Fruit fly (Drosophila melanogaster): ENCODE data around the gene CG33493.

CG33493 gene

DNA sequence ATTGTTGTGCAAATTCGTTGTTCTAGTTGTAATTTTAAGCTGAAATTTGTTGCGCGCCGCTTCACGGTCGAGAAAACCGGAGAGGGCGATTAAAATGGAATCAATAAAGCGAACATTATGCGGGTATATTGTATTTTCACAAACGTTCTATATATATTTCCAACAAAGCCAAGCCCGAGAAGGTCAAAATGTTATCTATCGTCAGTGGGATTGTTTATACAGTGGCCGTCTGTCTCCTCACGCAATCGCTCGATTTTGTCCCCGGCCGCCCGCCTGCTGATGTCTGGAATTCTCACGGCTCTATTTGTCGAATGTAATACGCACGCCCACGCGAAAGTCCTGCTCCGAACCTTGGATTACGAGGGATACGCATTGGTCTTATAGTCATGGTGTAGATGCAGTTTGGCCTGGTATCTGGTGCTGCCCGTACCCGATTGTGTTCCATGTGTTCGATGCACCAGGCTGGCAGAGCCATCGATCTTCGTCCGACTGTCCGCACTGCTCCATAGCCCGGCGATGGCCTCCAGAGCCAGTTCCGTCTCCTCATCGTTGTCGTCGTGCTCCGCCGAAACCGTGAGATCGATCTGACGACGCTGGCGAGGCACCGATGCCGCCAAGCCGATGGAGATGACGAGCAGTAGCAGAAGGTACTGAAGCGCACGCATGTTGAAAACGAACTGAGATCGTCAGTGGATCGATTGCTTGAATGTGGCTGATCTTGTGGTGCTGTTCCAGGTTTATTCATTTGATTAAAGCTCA is at the start of gene CG33493:
CG33493 (minus strand) TSS at position 709 of the 759 bp plus-strand sequence.
- no peak for TF ChIP-seq psq (optimal IDR thresholded peaks at IDR 0.05)
- no peak for TF ChIP-seq Myc (optimal IDR thresholded peaks at IDR 0.05)
- no peak for TF ChIP-seq insv (optimal IDR thresholded peaks at IDR 0.05)
- no peak for TF ChIP-seq Sin3A (optimal IDR thresholded peaks at IDR 0.05)
- no peak for TF ChIP-seq ttk (optimal IDR thresholded peaks at IDR 0.05)
- TF ChIP-seq h (optimal IDR thresholded peaks at IDR 0.05), result no peak

DNA sequence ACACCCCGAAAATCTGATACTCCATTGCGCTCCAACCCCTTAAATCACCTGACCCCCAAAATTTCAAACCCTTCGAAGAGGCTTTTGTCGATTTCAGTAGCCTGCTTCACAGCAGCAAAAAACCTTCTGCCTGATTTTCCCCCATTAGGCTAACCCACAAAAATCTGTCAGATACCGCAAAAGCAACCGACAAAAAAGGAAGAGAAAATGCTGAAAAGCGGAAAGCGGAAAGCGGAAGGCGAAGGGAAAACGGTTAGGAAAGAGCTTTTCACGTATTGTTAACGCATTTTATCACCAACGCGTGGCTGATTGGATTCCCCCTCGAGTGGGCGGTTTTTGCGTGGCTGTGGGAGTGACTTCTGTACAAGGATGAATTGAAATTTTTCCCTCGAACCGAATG is 49.3 kb upstream of the CG33493 start:
- TF ChIP-seq Sin3A (optimal IDR thresholded peaks at IDR 0.05), result no peak
- TF ChIP-seq insv (optimal IDR thresholded peaks at IDR 0.05), result no peak

DNA sequence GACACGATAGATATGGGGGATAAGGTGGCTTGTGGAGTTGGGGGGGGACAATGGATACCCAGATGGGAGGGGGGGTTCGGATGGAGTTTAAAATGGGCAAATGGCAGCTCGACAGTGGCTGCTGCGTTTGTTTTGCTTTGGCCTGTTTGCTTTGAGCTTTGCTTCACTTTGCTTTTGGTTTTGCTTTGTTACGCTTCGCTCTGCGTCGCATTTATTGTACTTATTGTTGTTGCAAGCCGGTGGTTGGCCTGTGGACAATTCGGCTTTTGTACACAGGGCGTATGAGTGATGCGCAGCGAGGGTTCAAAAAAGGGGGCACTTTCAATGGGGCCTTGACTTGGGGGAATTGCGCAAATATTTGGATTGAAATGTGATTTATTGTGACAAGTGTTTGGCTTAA is 48.2 kb upstream of the CG33493 start:
- TF ChIP-seq psq (optimal IDR thresholded peaks at IDR 0.05), result no peak
- TF ChIP-seq Sin3A (optimal IDR thresholded peaks at IDR 0.05), result no peak
- TF ChIP-seq h (optimal IDR thresholded peaks at IDR 0.05), result no peak
- no peak for TF ChIP-seq ttk (optimal IDR thresholded peaks at IDR 0.05)
- no peak for TF ChIP-seq Myc (optimal IDR thresholded peaks at IDR 0.05)
- no peak for TF ChIP-seq insv (optimal IDR thresholded peaks at IDR 0.05)

DNA sequence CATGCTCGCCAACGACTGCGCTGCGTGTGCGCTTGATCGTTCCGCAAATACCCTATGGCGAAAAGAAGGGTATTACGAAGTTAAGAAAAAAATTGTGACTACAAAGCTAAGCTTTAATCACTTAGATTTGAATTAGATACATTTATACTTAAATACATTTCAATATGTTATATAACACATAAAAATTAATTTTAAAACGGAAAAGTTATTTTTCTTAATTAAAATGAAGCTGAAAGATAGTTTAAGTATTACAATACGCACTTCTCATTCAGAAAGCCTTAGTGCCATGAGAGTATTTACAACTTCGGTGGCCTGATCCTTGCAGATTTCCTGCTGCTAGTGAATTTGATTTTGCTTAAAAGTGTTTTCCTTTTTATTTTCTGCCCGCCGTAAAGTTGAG is 47.7 kb upstream of the CG33493 start:
- TF ChIP-seq psq (optimal IDR thresholded peaks at IDR 0.05) (no peak), insv (optimal IDR thresholded peaks at IDR 0.05) (no peak), Myc (optimal IDR thresholded peaks at IDR 0.05) (no peak), ttk (optimal IDR thresholded peaks at IDR 0.05) (no peak), h (optimal IDR thresholded peaks at IDR 0.05) (no peak), Sin3A (optimal IDR thresholded peaks at IDR 0.05) (no peak)

DNA sequence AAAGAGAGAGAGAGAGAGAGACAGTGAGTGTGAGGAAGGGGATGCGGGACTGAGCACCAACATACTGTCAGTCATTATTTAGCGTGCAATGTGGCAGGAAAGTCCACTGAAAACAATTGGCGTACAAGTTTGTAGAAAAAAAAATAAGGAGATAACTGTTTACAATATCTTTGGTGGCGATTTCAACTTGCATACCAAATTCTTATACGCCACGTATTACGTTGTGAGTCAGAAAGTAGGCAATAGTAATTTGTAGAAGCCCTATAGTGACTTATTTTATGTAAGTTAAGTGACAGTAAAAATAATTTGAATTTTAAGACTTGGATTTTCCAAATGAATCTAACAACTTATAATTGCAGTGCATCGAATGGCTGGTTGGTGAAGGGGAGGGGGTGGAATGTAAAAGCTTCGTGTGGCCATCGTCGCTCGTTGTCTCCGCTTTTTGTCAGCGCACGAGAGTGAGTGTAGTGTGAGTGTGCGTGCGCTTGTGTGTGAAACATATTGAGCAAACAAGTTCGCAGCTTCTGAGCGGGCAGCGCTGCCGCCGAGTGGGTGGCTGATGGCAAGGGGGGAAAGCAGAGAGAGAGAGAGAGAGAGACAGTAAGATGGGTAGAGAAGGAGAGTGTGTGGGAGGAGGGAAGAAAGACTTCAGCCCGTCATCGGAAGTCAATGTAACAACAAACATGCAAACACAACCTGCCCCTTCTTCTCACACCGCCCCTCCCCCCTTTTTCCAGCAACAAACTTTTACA is 46.9 kb upstream of the CG33493 start:
- no peak for TF ChIP-seq psq (optimal IDR thresholded peaks at IDR 0.05)
- no peak for TF ChIP-seq Sin3A (optimal IDR thresholded peaks at IDR 0.05)
- no peak for TF ChIP-seq ttk (optimal IDR thresholded peaks at IDR 0.05)
- TF ChIP-seq h (optimal IDR thresholded peaks at IDR 0.05), result no peak
- TF ChIP-seq Myc (optimal IDR thresholded peaks at IDR 0.05), result no peak
- TF ChIP-seq insv (optimal IDR thresholded peaks at IDR 0.05), result no peak

DNA sequence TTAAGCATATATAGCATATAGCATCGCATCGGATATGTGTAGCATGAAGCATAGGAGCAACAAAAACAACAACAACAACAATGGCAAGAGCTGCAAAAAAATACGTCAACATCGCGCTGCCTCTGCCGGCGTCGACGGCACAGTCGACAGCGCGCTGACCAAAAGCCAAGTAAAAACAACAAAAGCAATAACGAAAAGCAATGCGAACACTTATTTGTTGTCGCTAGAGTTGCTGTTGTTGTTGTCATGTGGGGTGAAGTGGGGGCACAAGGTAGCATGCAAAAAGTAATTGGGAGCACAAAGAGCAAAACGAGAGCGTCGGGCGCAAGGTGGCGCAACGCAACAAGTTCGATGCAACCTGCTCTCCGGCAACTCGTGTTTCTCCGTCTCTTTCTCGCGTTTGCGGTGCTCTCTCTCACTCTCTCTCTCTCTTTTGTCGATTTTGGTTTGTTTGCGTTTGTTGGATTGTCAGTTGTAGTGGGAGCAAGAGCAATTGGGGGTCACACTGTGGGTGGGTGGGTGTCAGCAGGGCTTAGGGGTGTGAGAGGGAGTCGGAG is 46.2 kb upstream of the CG33493 start:
- TF ChIP-seq psq (optimal IDR thresholded peaks at IDR 0.05) (no peak), ttk (optimal IDR thresholded peaks at IDR 0.05) (no peak)

DNA sequence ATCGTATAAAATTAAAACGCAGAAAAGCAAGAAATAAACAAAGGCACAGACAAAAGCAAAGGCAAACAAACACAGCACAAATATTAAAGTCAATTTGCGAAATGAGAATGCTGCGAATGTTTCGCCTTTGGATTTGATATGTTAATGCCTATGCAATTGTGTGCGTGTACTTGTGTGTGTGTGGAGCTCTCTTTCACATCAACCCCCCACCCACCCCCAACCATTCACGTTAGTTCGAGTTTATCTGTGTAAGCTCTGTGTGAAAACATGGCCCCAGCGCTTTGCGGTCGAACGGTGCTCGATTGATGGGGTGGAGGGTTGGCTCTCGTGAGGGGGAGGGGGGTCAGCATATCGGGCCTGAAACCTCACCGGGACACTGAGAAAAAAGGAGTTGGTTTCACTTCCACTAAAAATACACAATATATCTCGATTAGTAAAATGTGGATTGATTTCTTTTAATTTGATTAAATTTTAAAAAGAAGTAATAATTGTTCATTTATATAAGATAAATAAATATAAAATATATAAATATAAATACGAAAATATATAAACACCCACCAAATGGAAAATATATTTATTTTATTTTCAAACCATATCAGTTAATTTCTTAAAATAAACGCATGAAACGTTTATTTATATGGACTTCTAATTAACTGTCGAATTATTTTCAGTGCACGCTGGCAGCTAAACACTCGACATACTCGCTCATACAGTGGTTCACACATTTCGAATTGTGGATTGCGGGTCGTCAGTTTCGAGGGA is 45.6 kb upstream of the CG33493 start:
- TF ChIP-seq insv (optimal IDR thresholded peaks at IDR 0.05) (no peak), psq (optimal IDR thresholded peaks at IDR 0.05) (no peak), ttk (optimal IDR thresholded peaks at IDR 0.05) (no peak), Sin3A (optimal IDR thresholded peaks at IDR 0.05) (no peak), Myc (optimal IDR thresholded peaks at IDR 0.05) (no peak)

DNA sequence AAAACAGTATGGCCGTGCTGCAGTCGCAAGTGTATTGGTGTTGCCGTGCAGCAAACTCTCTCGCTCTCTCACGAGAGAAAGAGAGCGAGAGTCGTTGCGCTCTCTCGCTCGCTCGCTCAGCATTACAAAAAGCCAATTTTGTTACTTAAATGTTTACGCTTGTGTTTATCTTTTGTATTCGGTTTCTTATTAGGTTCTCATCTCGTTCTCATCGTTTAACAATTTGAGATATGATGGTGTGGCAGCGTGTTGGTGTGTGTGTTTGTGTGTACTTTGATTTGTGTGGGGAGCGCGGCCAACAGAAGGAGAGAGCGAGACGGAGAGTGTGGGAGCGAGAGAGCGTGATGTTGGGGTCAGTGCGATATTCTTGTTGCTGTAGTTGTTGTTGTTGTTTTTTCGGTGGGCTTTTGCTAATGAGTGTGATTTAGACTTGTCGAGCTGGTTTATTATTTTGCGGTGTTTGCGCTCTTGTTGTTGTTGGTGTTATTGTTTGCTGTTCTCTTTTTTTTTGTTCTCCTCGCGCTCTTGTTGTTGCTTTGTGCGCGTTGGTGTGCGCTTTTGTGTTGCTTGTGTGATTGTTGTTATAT is 44.2 kb upstream of the CG33493 start:
- TF ChIP-seq ttk (optimal IDR thresholded peaks at IDR 0.05) (no peak), h (optimal IDR thresholded peaks at IDR 0.05) (no peak), insv (optimal IDR thresholded peaks at IDR 0.05) (no peak)

DNA sequence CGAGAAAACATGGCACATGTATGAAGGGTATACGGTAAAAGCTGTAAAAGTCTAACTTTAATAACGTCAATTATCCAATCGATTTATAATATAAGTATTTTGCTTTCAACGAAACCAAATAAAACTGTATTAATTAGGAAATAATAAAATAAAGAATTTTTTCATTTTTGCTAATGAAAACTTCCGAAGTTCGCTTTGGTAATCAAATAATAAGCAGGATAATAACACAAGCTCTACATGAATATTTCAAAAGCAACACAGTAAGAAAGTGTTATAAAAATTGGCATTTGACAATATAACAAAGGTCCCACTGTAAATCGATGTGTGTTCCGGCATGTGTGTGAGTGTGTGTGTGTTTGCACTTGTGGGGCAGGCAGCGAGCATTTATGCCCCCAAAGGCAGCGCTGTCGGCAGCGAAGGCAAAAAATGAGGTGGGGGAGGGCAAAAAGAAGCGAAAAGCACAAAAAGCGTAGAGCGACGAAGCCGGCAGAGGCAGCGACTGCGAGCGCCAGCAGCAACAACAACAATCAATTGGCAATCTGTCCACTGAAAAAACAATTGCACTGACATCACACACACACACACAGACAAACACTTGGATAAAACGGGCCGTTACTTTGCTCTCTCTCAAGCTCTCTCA is 43.6 kb upstream of the CG33493 start:
- TF ChIP-seq h (optimal IDR thresholded peaks at IDR 0.05) (no peak), ttk (optimal IDR thresholded peaks at IDR 0.05) (no peak)

DNA sequence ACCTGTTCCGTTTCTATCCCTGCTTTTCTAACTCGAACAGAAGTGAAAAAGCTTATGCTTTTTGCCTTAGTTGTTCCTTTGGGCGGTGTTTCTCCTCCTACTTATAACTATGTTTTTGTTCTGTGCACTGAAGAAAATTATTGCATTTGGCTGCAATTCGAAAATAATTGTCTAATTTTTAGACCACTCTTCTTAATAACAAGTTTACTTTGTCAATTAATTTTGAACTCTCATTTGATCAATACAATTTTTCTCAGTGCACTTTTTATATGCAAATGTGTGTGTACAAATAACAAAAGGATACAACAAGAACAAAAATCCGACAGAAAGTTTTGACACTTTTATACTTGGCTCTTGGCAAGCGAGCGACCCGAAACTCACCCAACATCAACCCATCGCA is 42.1 kb upstream of the CG33493 start:
- no peak for TF ChIP-seq Sin3A (optimal IDR thresholded peaks at IDR 0.05)
- no peak for TF ChIP-seq h (optimal IDR thresholded peaks at IDR 0.05)
- no peak for TF ChIP-seq insv (optimal IDR thresholded peaks at IDR 0.05)
- no peak for TF ChIP-seq psq (optimal IDR thresholded peaks at IDR 0.05)
- TF ChIP-seq Myc (optimal IDR thresholded peaks at IDR 0.05), result no peak
- no peak for TF ChIP-seq ttk (optimal IDR thresholded peaks at IDR 0.05)

DNA sequence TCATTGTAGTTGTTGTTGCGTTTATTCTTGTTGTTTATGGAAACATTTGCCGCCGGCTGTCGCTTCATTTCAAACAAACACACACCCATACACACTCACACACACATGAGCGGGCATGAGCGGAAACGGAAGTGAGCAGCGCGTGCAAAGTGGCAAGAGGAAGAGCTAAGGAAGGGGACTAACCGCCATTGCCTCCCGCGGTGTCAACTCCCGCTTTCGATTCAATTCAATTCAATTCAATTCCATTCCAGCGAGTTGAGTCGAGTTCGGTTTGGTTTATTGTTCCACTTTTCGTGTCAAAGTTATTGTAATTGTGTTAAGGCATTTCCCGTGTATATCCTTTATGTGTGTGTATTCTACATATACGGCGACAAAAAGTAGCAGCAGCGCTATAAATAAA is 41.6 kb upstream of the CG33493 start:
- no peak for TF ChIP-seq Sin3A (optimal IDR thresholded peaks at IDR 0.05)
- TF ChIP-seq h (optimal IDR thresholded peaks at IDR 0.05), result no peak
- TF ChIP-seq insv (optimal IDR thresholded peaks at IDR 0.05), result no peak
- TF ChIP-seq Myc (optimal IDR thresholded peaks at IDR 0.05), result no peak
- no peak for TF ChIP-seq ttk (optimal IDR thresholded peaks at IDR 0.05)
- TF ChIP-seq psq (optimal IDR thresholded peaks at IDR 0.05), result no peak

DNA sequence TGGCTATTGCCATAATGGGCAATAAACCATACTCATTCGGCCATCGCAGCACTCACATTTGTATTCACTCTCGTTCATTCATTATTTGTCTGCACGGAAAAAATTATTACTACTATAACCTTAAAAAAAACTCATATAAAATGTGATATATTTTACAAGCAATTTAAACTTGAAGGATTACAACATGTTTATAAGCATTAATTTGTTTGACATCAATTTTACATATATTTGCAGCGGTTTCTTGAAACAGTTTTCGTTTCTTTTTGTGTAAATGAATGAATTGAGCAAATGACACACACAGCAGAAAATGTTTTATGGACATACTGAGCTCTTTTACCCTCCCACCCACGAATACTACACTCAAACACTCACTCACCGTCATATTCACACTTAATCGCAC is 40.5 kb upstream of the CG33493 start:
- no peak for TF ChIP-seq Myc (optimal IDR thresholded peaks at IDR 0.05)
- TF ChIP-seq ttk (optimal IDR thresholded peaks at IDR 0.05), result no peak
- no peak for TF ChIP-seq Sin3A (optimal IDR thresholded peaks at IDR 0.05)
- TF ChIP-seq psq (optimal IDR thresholded peaks at IDR 0.05), result no peak
- TF ChIP-seq h (optimal IDR thresholded peaks at IDR 0.05), result no peak
- TF ChIP-seq insv (optimal IDR thresholded peaks at IDR 0.05), result no peak

Measured in Kc167 (cell line).